Worm (Caenorhabditis elegans): Measurements from ENCODE around the gene D1014.13.

- TF ChIP-seq Y79H2A.3 (GFP tag; conservative IDR thresholded peaks at IDR 0.05) (no peak), athp-1 (tag; optimal IDR thresholded peaks at IDR 0.05) (no peak), attf-3 (GFP tag; conservative IDR thresholded peaks at IDR 0.05) (no peak), unc-62 (GFP tag; optimal IDR thresholded peaks at IDR 0.05) (no peak), Y67H2A.10 (GFP tag; conservative IDR thresholded peaks at IDR 0.05) (no peak), Y53F4B.3 (GFP tag; IDR thresholded peaks at IDR 0.05) (no peak), ZK185.1 (tag; optimal IDR thresholded peaks at IDR 0.05; ENCODE audit: poor library complexity, severe bottlenecking) (no peak), lsy-27 (tag; optimal IDR thresholded peaks at IDR 0.05; ENCODE audit: borderline replicate concordance, insufficient read depth) (no peak), ztf-22 (GFP tag; optimal IDR thresholded peaks at IDR 0.05) (no peak), unc-130 (GFP tag; optimal IDR thresholded peaks at IDR 0.05) (no peak), ama-1 (optimal IDR thresholded peaks at IDR 0.05) (no peak), ama-1 (GFP tag; optimal IDR thresholded peaks at IDR 0.05) (no peak)
Observed at ce11 chrV:8163199-8163598, 17.8 kb downstream of the D1014.13 start.
